Worm (Caenorhabditis elegans): Measurements from ENCODE around the gene mes-4.

DNA sequence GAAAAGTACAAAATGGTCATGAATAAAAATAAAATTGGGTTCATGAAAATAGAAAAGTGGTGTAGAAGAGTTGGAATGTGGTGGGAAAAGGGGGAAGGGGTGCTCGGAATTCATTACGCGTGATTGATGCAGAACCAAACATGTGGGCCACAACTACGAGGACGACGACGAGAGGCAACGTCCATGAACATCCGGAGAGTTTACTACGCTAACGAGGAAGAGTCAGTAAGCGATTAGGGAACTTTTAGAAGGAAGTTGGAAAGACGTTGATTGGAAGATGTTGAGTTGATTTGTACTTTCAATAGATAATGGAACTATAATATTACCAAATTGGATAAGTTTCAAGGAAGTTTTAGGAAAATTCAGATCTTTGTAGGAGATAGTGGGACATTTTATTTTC is 35.7 kb downstream of the mes-4 start:
- TF ChIP-seq ref-1 (GFP tag; conservative IDR thresholded peaks at IDR 0.05): no peak
- TF ChIP-seq cog-1 (tag; optimal IDR thresholded peaks at IDR 0.05): no peak
- no peak for TF ChIP-seq tab-1 (GFP tag; IDR thresholded peaks at IDR 0.05)
- TF ChIP-seq med-1 (GFP tag; optimal IDR thresholded peaks at IDR 0.05; ENCODE audit: insufficient read depth): no peak

Data from whole organism, midembryonic.